Fruit fly (Drosophila melanogaster) whole organism, adult: ENCODE results near the gene CG31975.

Experiments used
- CG11617 ChIP-seq: fragments of 200-800 bp; sonication (Bioruptor generic); optimal IDR thresholded peaks from 2 replicates; lab custom pipeline; 2017; ENCODE audit warnings: mild to moderate bottlenecking, missing biosample characterization, missing genetic modification reagents, missing genetic modification characterization
- CG12768 ChIP-seq: fragments of 200-800 bp; sonication (Bioruptor generic); optimal IDR thresholded peaks from 2 replicates; lab custom pipeline; 2017; ENCODE audit warnings: missing biosample characterization, missing genetic modification characterization, mild to moderate bottlenecking, moderate library complexity, missing genetic modification reagents
- CG14711 ChIP-seq: fragments of 200-800 bp; sonication (Bioruptor generic); optimal IDR thresholded peaks from 2 replicates; lab custom pipeline; 2018; ENCODE audit warnings: missing biosample characterization, mild to moderate bottlenecking, missing genetic modification characterization, moderate library complexity
- CG1620 ChIP-seq: fragments of 200-800 bp; sonication (Bioruptor generic); optimal IDR thresholded peaks from 2 replicates; lab custom pipeline; 2016; ENCODE audit warnings: missing biosample characterization, missing genetic modification characterization
- CG33017 ChIP-seq: fragments of 200-800 bp; sonication (Bioruptor generic); optimal IDR thresholded peaks from 2 replicates; lab custom pipeline; 2018; ENCODE audit warnings: missing biosample characterization, mild to moderate bottlenecking, missing genetic modification characterization, moderate library complexity
- CG5204 ChIP-seq: fragments of 200-800 bp; sonication (Bioruptor generic); optimal IDR thresholded peaks from 2 replicates; lab custom pipeline; 2016; ENCODE audit warnings: missing biosample characterization, missing genetic modification characterization
- CG7045 ChIP-seq: fragments of 200-800 bp; sonication (Bioruptor generic); optimal IDR thresholded peaks from 2 replicates; lab custom pipeline; 2017; ENCODE audit warnings: missing biosample characterization, mild to moderate bottlenecking, missing genetic modification characterization
- CG7101 ChIP-seq: fragments of 200-800 bp; sonication (Bioruptor generic); optimal IDR thresholded peaks from 2 replicates; lab custom pipeline; 2018; ENCODE audit warnings: missing biosample characterization, mild to moderate bottlenecking, missing genetic modification characterization, moderate library complexity
- Clk ChIP-seq: fragments of 200-800 bp; sonication (Bioruptor generic); optimal IDR thresholded peaks from 2 replicates; lab custom pipeline; 2017; ENCODE audit warnings: missing biosample characterization, missing genetic modification characterization
- Crg-1 ChIP-seq: fragments of 200-800 bp; sonication (Bioruptor generic); optimal IDR thresholded peaks from 2 replicates; lab custom pipeline; 2016; ENCODE audit warnings: missing biosample characterization, missing genetic modification characterization
- Hr96 ChIP-seq: fragments of 200-800 bp; sonication (Bioruptor generic); optimal IDR thresholded peaks from 2 replicates; lab custom pipeline; 2016; ENCODE audit warnings: missing biosample characterization, missing genetic modification characterization
- Mnt ChIP-seq: fragments of 200-800 bp; sonication (Bioruptor generic); optimal IDR thresholded peaks from 2 replicates; lab custom pipeline; 2016; ENCODE audit warnings: missing biosample characterization, mild to moderate bottlenecking, missing genetic modification characterization
- bab1 ChIP-seq: fragments of 200-800 bp; sonication (Bioruptor generic); optimal IDR thresholded peaks from 3 replicates; lab custom pipeline; 2019; ENCODE audit warnings: missing biosample characterization, mild to moderate bottlenecking, missing genetic modification characterization, moderate library complexity
- cic ChIP-seq: fragments of 200-800 bp; sonication (Bioruptor generic); optimal IDR thresholded peaks from 2 replicates; lab custom pipeline; 2017; ENCODE audit warnings: missing biosample characterization, mild to moderate bottlenecking, missing genetic modification characterization, moderate library complexity
- cnc ChIP-seq, 2 experiments: fragments of >200 bp; optimal IDR thresholded peaks; 2 replicates each; lab custom pipeline; 2017
- kay ChIP-seq: fragments of 200-800 bp; sonication (Bioruptor generic); peaks from one replicate; lab custom pipeline; 2016; ENCODE audit warnings: missing biosample characterization, missing genetic modification characterization, borderline replicate concordance
- ovo ChIP-seq: fragments of 200-800 bp; sonication (Bioruptor generic); optimal IDR thresholded peaks from 2 replicates; lab custom pipeline; 2016; ENCODE audit warnings: missing biosample characterization, missing genetic modification characterization
- pad ChIP-seq: fragments of 200-800 bp; sonication (Bioruptor generic); optimal IDR thresholded peaks from 3 replicates; lab custom pipeline; 2017; ENCODE audit warnings: missing biosample characterization, missing genetic modification characterization, mild to moderate bottlenecking, moderate library complexity, missing genetic modification reagents
- tj ChIP-seq: fragments of 200-800 bp; sonication (Bioruptor generic); optimal IDR thresholded peaks from 3 replicates; lab custom pipeline; 2017; ENCODE audit warnings: missing biosample characterization, mild to moderate bottlenecking, missing genetic modification characterization, moderate library complexity
- toe ChIP-seq: fragments of 200-800 bp; sonication (Bioruptor generic); optimal IDR thresholded peaks from 2 replicates; lab custom pipeline; 2016; ENCODE audit warnings: missing biosample characterization, missing genetic modification characterization

The CG31975 gene

dm6 chr2L:116388-116787 is 24.4 kb downstream of the CG31975 start, which contains the start of gene CG13694:
CG13694 (minus strand) TSS chr2L:116488.
- TF ChIP-seq pad (GFP tag; lab: Kevin White, UChicago) (no peak), Clk (no peak), CG7045 (no peak), toe (no peak), Hr96 (GFP tag; lab: Kevin White, UChicago) (no peak), cnc (optimal IDR thresholded peaks at IDR 0.05; lab: Kevin White, UChicago) (no peak), CG1620 (GFP tag; lab: Kevin White, UChicago) (no peak), Mnt (GFP tag; lab: Kevin White, UChicago) (no peak)

- TF ChIP-seq tj (GFP tag; lab: Kevin White, UChicago) (peak; percentile 21), bab1 (GFP tag; lab: Kevin White, UChicago) (peak; percentile 72), cnc (optimal IDR thresholded peaks at IDR 0.05; lab: Kevin White, UChicago) (no peak), ovo (peak; percentile 88), Hr96 (GFP tag; lab: Kevin White, UChicago) (no peak), kay (peak; percentile 11), toe (no peak), Clk (no peak), Crg-1 (GFP tag; lab: Kevin White, UChicago) (no peak)
Measured at dm6 chr2L:114429-114828, 26.4 kb downstream of the CG31975 start, which contains the start of gene ND-15. ND-15 (plus strand) TSS chr2L:114726.

dm6 chr2L:110046-110445 is 30.7 kb downstream of the CG31975 start:
- TF ChIP-seq CG5204 (GFP tag; lab: Kevin White, UChicago): no peak
- peak; percentile 99 for TF ChIP-seq tj (GFP tag; lab: Kevin White, UChicago)

- TF ChIP-seq CG5204 (GFP tag; lab: Kevin White, UChicago) (no peak), CG7045 (no peak), cnc (optimal IDR thresholded peaks at IDR 0.05; lab: Kevin White, UChicago) (no peak), Hr96 (GFP tag; lab: Kevin White, UChicago) (no peak), pad (GFP tag; lab: Kevin White, UChicago) (no peak), CG33017 (tag; lab: Kevin White, UChicago) (no peak), Clk (no peak), ovo (no peak), kay (peak; percentile 95), CG7101 (tag; lab: Kevin White, UChicago) (no peak), cic (GFP tag; lab: Kevin White, UChicago) (peak; percentile 97), tj (GFP tag; lab: Kevin White, UChicago) (no peak), Mnt (GFP tag; lab: Kevin White, UChicago) (peak; percentile 96), CG14711 (tag; lab: Kevin White, UChicago) (no peak), CG12768 (peak; percentile 39), CG11617 (GFP tag; lab: Kevin White, UChicago) (no peak), Crg-1 (GFP tag; lab: Kevin White, UChicago) (no peak), toe (no peak), bab1 (GFP tag; lab: Kevin White, UChicago) (no peak), CG1620 (GFP tag; lab: Kevin White, UChicago) (no peak)
Measured at dm6 chr2L:109098-109799, 31.5 kb downstream of the CG31975 start.

- TF ChIP-seq tj (GFP tag; lab: Kevin White, UChicago) (peak; percentile 40), Mnt (GFP tag; lab: Kevin White, UChicago) (peak; percentile 84), CG12768 (peak; percentile 33), kay (no peak), CG7045 (no peak), cic (GFP tag; lab: Kevin White, UChicago) (peak; percentile 17), cnc (optimal IDR thresholded peaks at IDR 0.05; lab: Kevin White, UChicago) (peak; percentile 74 to 84), Crg-1 (GFP tag; lab: Kevin White, UChicago) (peak; percentile 7), CG33017 (tag; lab: Kevin White, UChicago) (peak; percentile 11)
Measured at dm6 chr2L:107476-108436, 33.0 kb downstream of the CG31975 start.

- TF ChIP-seq cnc (optimal IDR thresholded peaks at IDR 0.05; lab: Kevin White, UChicago): peak in 1 of 2 experiments; percentile 54
- no peak for TF ChIP-seq CG12768
- TF ChIP-seq ovo: no peak
- no peak for TF ChIP-seq pad (GFP tag; lab: Kevin White, UChicago)
Measured at dm6 chr2L:107032-107431, 33.8 kb downstream of the CG31975 start.

dm6 chr2L:106540-106939 is 34.3 kb downstream of the CG31975 start, which contains the start of the genes Nhe1 and Sam-S:
Nhe1 (minus strand) TSS chr2L:106732.
Sam-S (plus strand) TSS chr2L:106903.
- peak; percentile 10 for TF ChIP-seq bab1 (GFP tag; lab: Kevin White, UChicago)
- TF ChIP-seq Mnt (GFP tag; lab: Kevin White, UChicago): no peak
- peak; percentile 81 for TF ChIP-seq kay
